Fruit fly (Drosophila melanogaster) whole organism, embryonic: ENCODE measurements around the gene BTBD9.

Source experiments
- Aef1 ChIP-seq: fragments of 200-800 bp; sonication (Bioruptor generic); IDR thresholded peaks from 3 replicates; pipeline ENCODE4 v1.3.6; 2022; ENCODE audit warnings: missing biosample characterization, missing genetic modification characterization
- Bgb ChIP-seq: fragments of 200-800 bp; sonication (Bioruptor generic); IDR thresholded peaks from 2 replicates; pipeline ENCODE4 v1.3.6; 2022; ENCODE audit warnings: missing biosample characterization, missing genetic modification characterization; ENCODE audit not compliant: partially characterized antibody
- CG10431 ChIP-seq: fragments of 200-800 bp; sonication (Bioruptor generic); optimal IDR thresholded peaks from 3 replicates; lab custom pipeline; 2018; ENCODE audit warnings: missing biosample characterization, mild to moderate bottlenecking, missing genetic modification characterization
- CG10543 ChIP-seq: fragments of 200-800 bp; sonication (Bioruptor generic); optimal IDR thresholded peaks from 3 replicates; lab custom pipeline; 2017; ENCODE audit warnings: missing biosample characterization, mild to moderate bottlenecking, missing genetic modification characterization, moderate library complexity
- CG10959 ChIP-seq: fragments of 200-800 bp; sonication (Bioruptor generic); IDR thresholded peaks from 2 replicates; pipeline ENCODE4 v1.3.6; 2022; ENCODE audit warnings: missing biosample characterization, missing genetic modification characterization
- CG13894 ChIP-seq: fragments of 200-800 bp; sonication (Bioruptor generic); optimal IDR thresholded peaks from 3 replicates; lab custom pipeline; 2018; ENCODE audit warnings: missing biosample characterization, mild to moderate bottlenecking, missing genetic modification characterization, moderate library complexity
- CG15479 ChIP-seq: fragments of 200-800 bp; sonication (Bioruptor generic); optimal IDR thresholded peaks from 3 replicates; lab custom pipeline; 2019; ENCODE audit warnings: missing biosample characterization, mild to moderate bottlenecking, missing genetic modification characterization, moderate library complexity
- CG17186 ChIP-seq: fragments of 200-800 bp; sonication (Bioruptor generic); optimal IDR thresholded peaks from 3 replicates; lab custom pipeline; 2017; ENCODE audit warnings: missing biosample characterization, missing genetic modification reagents, missing genetic modification characterization
- CG1832 ChIP-seq: fragments of 200-800 bp; sonication (Bioruptor generic); optimal IDR thresholded peaks from 2 replicates; lab custom pipeline; 2017; ENCODE audit warnings: missing biosample characterization, mild to moderate bottlenecking, missing genetic modification characterization, inconsistent platforms
- CG2199 ChIP-seq: fragments of 200-800 bp; sonication (Bioruptor generic); IDR thresholded peaks from 3 replicates; pipeline ENCODE4 v1.3.6; 2022; ENCODE audit warnings: missing biosample characterization, missing genetic modification characterization
- CG31365 ChIP-seq: fragments of 200-800 bp; sonication (Bioruptor generic); optimal IDR thresholded peaks from 2 replicates; lab custom pipeline; 2018; ENCODE audit warnings: missing biosample characterization, mild to moderate bottlenecking, missing genetic modification characterization
- CG3281 ChIP-seq: fragments of 200-800 bp; sonication (Bioruptor generic); optimal IDR thresholded peaks from 3 replicates; lab custom pipeline; 2017; ENCODE audit warnings: missing biosample characterization, mild to moderate bottlenecking, missing genetic modification characterization
- CG33557 ChIP-seq: fragments of 200-800 bp; sonication (Bioruptor generic); optimal IDR thresholded peaks from 2 replicates; lab custom pipeline; 2019; ENCODE audit warnings: missing biosample characterization, mild to moderate bottlenecking, missing genetic modification characterization, moderate library complexity
- CG6654 ChIP-seq: fragments of 200-800 bp; sonication (Bioruptor generic); optimal IDR thresholded peaks from 2 replicates; lab custom pipeline; 2017; ENCODE audit warnings: missing biosample characterization, mild to moderate bottlenecking, missing genetic modification characterization
- CG8281 ChIP-seq: fragments of 200-800 bp; sonication (Bioruptor generic); optimal IDR thresholded peaks from 2 replicates; lab custom pipeline; 2018; ENCODE audit warnings: missing biosample characterization, mild to moderate bottlenecking, missing genetic modification characterization, moderate library complexity
- CG8924 ChIP-seq: fragments of 200-800 bp; optimal IDR thresholded peaks from 3 replicates; lab custom pipeline; 2019; ENCODE audit warnings: missing biosample characterization, mild to moderate bottlenecking, missing genetic modification characterization, moderate library complexity
- CG9437 ChIP-seq: fragments of 200-800 bp; sonication (Bioruptor generic); optimal IDR thresholded peaks from 2 replicates; lab custom pipeline; 2018; ENCODE audit warnings: missing biosample characterization, mild to moderate bottlenecking, missing genetic modification characterization
- Dad ChIP-seq: fragments of 200-800 bp; sonication (Bioruptor generic); optimal IDR thresholded peaks from 3 replicates; lab custom pipeline; 2016; ENCODE audit warnings: missing biosample characterization, missing genetic modification characterization
- Dfd ChIP-seq, 2 experiments: fragments of >200 bp; optimal IDR thresholded peaks; 2 replicates each; lab custom pipeline; 2017; ENCODE audit warnings: missing biosample characterization in 2 of 2, missing genetic modification characterization in 2 of 2
- Gsc ChIP-seq: fragments of 200-800 bp; sonication (Bioruptor generic); IDR thresholded peaks from 2 replicates; pipeline ENCODE4 v1.3.6; 2022; ENCODE audit warnings: missing biosample characterization, missing genetic modification characterization
- Hand ChIP-seq: fragments of 200-800 bp; sonication (Bioruptor generic); optimal IDR thresholded peaks from 2 replicates; lab custom pipeline; 2017; ENCODE audit warnings: mild to moderate bottlenecking, missing biosample characterization, missing genetic modification reagents, missing genetic modification characterization
- HmgD ChIP-seq: fragments of 200-800 bp; sonication (Bioruptor generic); optimal IDR thresholded peaks from 3 replicates; lab custom pipeline; 2016; ENCODE audit warnings: missing biosample characterization, missing genetic modification characterization
- Oli ChIP-seq: fragments of 200-800 bp; sonication (Bioruptor generic); optimal IDR thresholded peaks from 2 replicates; lab custom pipeline; 2018; ENCODE audit warnings: missing biosample characterization, mild to moderate bottlenecking, missing genetic modification characterization, moderate library complexity
- Trl ChIP-seq, 3 experiments: fragments of >200 bp in 2 of 3; fragments of 200-800 bp in 1 of 3; sonication (Bioruptor generic) in 1 of 3; optimal IDR thresholded peaks; 2 replicates in 1 of 3; 3 replicates in 2 of 3; lab custom pipeline; 2016 to 2017; ENCODE audit warnings: missing biosample characterization in 1 of 3, missing genetic modification characterization in 1 of 3
- Vsx1 ChIP-seq: fragments of 200-800 bp; sonication (Bioruptor generic); optimal IDR thresholded peaks from 2 replicates; lab custom pipeline; 2017; ENCODE audit warnings: missing biosample characterization, mild to moderate bottlenecking, missing genetic modification characterization, missing genetic modification reagents
- YL-1 ChIP-seq: fragments of 200-800 bp; sonication (Bioruptor generic); optimal IDR thresholded peaks from 3 replicates; lab custom pipeline; 2017; ENCODE audit warnings: missing biosample characterization, mild to moderate bottlenecking, missing genetic modification characterization
- abd-A ChIP-seq: fragments of 200-800 bp; sonication (Bioruptor generic); optimal IDR thresholded peaks from 3 replicates; lab custom pipeline; 2019; ENCODE audit warnings: missing biosample characterization, mild to moderate bottlenecking, missing genetic modification characterization, moderate library complexity
- ara ChIP-seq: fragments of 200-800 bp; sonication (Bioruptor generic); IDR thresholded peaks from 2 replicates; pipeline ENCODE4 v1.3.6; 2022; ENCODE audit warnings: missing biosample characterization, missing genetic modification characterization
- cad ChIP-seq: fragments of >200 bp; optimal IDR thresholded peaks from 2 replicates; lab custom pipeline; 2017; ENCODE audit warnings: missing biosample characterization, missing genetic modification characterization
- cg ChIP-seq: fragments of 200-800 bp; sonication (Bioruptor generic); optimal IDR thresholded peaks from 3 replicates; lab custom pipeline; 2019; ENCODE audit warnings: missing biosample characterization, mild to moderate bottlenecking, missing genetic modification characterization, moderate library complexity
- chinmo ChIP-seq: fragments of 200-800 bp; sonication (Bioruptor generic); IDR thresholded peaks from 4 replicates; pipeline ENCODE4 v1.3.6; 2022; ENCODE audit warnings: missing biosample characterization, missing genetic modification characterization; ENCODE audit not compliant: partially characterized antibody
- crol ChIP-seq: fragments of 200-800 bp; sonication (Bioruptor generic); IDR thresholded peaks from 2 replicates; pipeline ENCODE4 v1.3.6; 2022; ENCODE audit warnings: missing biosample characterization, missing genetic modification characterization
- disco-r ChIP-seq: fragments of 200-800 bp; sonication (Bioruptor generic); optimal IDR thresholded peaks from 2 replicates; lab custom pipeline; 2016; ENCODE audit warnings: missing biosample characterization, missing genetic modification characterization
- insv ChIP-seq, 2 experiments: fragments of 200-800 bp; sonication (Bioruptor generic); optimal IDR thresholded peaks; 3 replicates each; lab custom pipeline; 2016 to 2018; ENCODE audit warnings: missing biosample characterization in 2 of 2, missing genetic modification characterization in 2 of 2
- kay ChIP-seq: fragments of 200-800 bp; sonication (Bioruptor generic); optimal IDR thresholded peaks from 2 replicates; lab custom pipeline; 2016; ENCODE audit warnings: missing biosample characterization, missing genetic modification characterization
- kni ChIP-seq: fragments of 200-800 bp; sonication (Bioruptor generic); optimal IDR thresholded peaks from 3 replicates; lab custom pipeline; 2017; ENCODE audit warnings: mild to moderate bottlenecking, missing biosample characterization, missing genetic modification reagents, missing genetic modification characterization
- nerfin-1 ChIP-seq: fragments of 200-800 bp; sonication (Bioruptor generic); optimal IDR thresholded peaks from 3 replicates; lab custom pipeline; 2019; ENCODE audit warnings: missing biosample characterization, mild to moderate bottlenecking, missing genetic modification characterization, moderate library complexity
- pros ChIP-seq: fragments of 200-800 bp; sonication (Bioruptor generic); optimal IDR thresholded peaks from 3 replicates; lab custom pipeline; 2019; ENCODE audit warnings: missing biosample characterization, mild to moderate bottlenecking, missing genetic modification characterization, moderate library complexity
- run ChIP-seq: fragments of 200-800 bp; sonication (Bioruptor generic); optimal IDR thresholded peaks from 3 replicates; lab custom pipeline; 2018; ENCODE audit warnings: missing biosample characterization, mild to moderate bottlenecking, missing genetic modification characterization
- sd ChIP-seq: fragments of 200-800 bp; sonication (Bioruptor generic); optimal IDR thresholded peaks from 3 replicates; lab custom pipeline; 2018; ENCODE audit warnings: missing biosample characterization, mild to moderate bottlenecking, missing genetic modification characterization, moderate library complexity
- sens ChIP-seq: fragments of 200-800 bp; sonication (Bioruptor generic); peaks from one replicate; lab custom pipeline; 2016; ENCODE audit warnings: missing biosample characterization, missing genetic modification characterization
- sqz ChIP-seq: fragments of 200-800 bp; sonication (Bioruptor generic); optimal IDR thresholded peaks from 3 replicates; lab custom pipeline; 2018; ENCODE audit warnings: missing biosample characterization, mild to moderate bottlenecking, missing genetic modification characterization
- vnd ChIP-seq: fragments of 200-800 bp; sonication (Bioruptor generic); IDR thresholded peaks from 3 replicates; pipeline ENCODE4 v1.3.6; 2022; ENCODE audit warnings: missing biosample characterization, missing genetic modification characterization; ENCODE audit not compliant: partially characterized antibody
- wdn ChIP-seq: fragments of 200-800 bp; sonication (Bioruptor generic); IDR thresholded peaks from 2 replicates; pipeline ENCODE4 v1.3.6; 2022; ENCODE audit warnings: missing biosample characterization, missing genetic modification characterization
- wek ChIP-seq: fragments of 200-800 bp; sonication (Bioruptor generic); optimal IDR thresholded peaks from 3 replicates; lab custom pipeline; 2018; ENCODE audit warnings: missing biosample characterization, mild to moderate bottlenecking, missing genetic modification characterization, moderate library complexity

The BTBD9 gene

DNA sequence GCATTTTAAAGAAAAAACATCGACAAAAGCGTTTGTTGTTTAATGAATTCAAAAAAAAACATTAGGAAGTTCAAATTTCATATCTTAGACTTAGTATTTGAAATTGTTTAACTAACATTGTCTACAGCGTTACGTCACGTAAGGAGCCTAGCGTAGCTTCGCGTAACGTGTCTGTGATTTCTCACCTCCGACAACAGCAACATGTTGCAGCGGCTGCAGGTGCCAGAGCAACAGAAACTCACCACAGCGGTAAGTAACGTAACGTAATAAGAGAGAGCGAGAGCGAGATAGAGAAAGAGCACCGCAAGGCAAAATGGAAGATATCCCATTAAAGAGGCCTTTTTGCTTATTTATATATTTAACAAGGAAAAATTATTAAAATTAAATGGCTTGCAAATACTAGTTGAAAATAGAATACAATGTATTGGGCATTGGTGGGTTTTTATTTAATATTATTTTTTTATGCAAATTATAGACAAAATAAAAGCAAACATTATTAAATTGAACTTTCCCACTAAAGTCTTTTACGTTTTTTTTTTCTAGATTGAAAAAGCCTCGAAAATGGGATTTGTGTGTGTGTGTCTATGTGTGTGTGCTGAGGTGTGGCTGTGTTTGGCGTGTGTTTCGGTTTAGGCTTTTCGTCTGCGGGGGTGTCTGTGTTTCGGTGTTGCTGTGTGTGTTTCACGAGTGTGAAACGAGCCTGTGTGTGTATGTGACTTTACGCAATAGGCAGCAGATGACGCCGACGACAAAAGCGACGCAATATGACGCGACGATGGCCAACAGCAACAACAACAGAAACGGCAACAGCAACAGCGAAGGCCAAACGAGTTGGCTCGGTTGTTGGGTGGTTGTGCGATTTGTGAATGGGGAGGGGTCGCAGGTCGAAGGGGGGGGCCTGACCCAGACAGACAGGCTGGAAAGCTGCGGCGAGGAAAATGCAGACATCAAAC, 38.1 kb upstream of the BTBD9 start (continued):
- TF ChIP-seq run (tag; lab: Kevin White, UChicago), result no peak
- TF ChIP-seq Bgb (GFP tag; lab: Robert Waterston, UW), result peak; percentile 19; the same call in 1 of the 2 replicates
- TF ChIP-seq CG9437 (GFP tag; lab: Kevin White, UChicago), result peak; percentile 99
- TF ChIP-seq sqz (GFP tag; lab: Kevin White, UChicago), result peak; percentile 60
- TF ChIP-seq CG10543 (GFP tag; lab: Kevin White, UChicago), result peak; percentile 0
- peak; percentile 65 for TF ChIP-seq sens (GFP tag; lab: Kevin White, UChicago)
- TF ChIP-seq, all 482 proteins: peak for 47

DNA sequence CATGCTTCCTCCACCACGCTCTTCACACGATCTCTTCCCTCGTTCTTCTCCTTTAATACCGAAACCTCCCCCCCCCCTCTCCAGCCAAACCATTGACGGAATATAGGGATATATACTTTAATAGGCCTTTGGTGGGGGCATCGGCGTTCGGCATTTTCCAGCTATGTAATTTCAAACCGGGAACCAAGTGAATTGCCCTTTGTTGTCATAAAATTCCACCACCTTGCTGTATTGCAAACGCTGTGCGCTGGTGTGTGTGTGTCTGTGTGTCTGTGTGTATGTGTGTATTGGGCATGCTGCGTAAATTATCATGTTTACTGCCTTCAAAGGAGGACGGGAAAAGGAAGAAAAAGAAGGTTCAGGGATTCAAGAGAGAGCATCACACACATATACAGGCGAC, 37.0 kb upstream of the BTBD9 start:
- TF ChIP-seq nerfin-1 (peak; percentile 87), kni (GFP tag; lab: Kevin White, UChicago) (peak; percentile 77), CG2199 (GFP tag; lab: Robert Waterston, UW) (peak; percentile 31; the same call in 1 of the 3 replicates), CG10959 (GFP tag; lab: Robert Waterston, UW) (no peak), chinmo (GFP tag; lab: Robert Waterston, UW) (0 out of 4 replicates have a peak, but pooled peaks have one; percentile 73), sd (tag; lab: Kevin White, UChicago) (peak; percentile 50), Dad (GFP tag; lab: Kevin White, UChicago) (no peak), CG15479 (GFP tag; lab: Kevin White, UChicago) (peak; percentile 53), wek (GFP tag; lab: Kevin White, UChicago) (peak; percentile 37), YL-1 (no peak), wdn (GFP tag; lab: Robert Waterston, UW) (no peak), pros (GFP tag; lab: Kevin White, UChicago) (peak; percentile 94), cad (GFP tag; lab: Kevin White, UChicago) (peak; percentile 9), Trl (optimal IDR thresholded peaks at IDR 0.05; lab: Kevin White, UChicago) (peak in 1 of 2 experiments; percentile 23), Trl (GFP tag; optimal IDR thresholded peaks at IDR 0.05; lab: Kevin White, UChicago) (no peak), abd-A (tag; lab: Kevin White, UChicago) (peak; percentile 95), disco-r (GFP tag; lab: Kevin White, UChicago) (no peak), insv (GFP tag; optimal IDR thresholded peaks at IDR 0.05; lab: Kevin White, UChicago) (peak in 1 of 2 experiments; percentile 18), crol (GFP tag; lab: Robert Waterston, UW) (peak; percentile 92), CG13894 (tag; lab: Kevin White, UChicago) (peak; percentile 89), cg (GFP tag; lab: Kevin White, UChicago) (peak; percentile 84), ara (GFP tag; lab: Robert Waterston, UW) (no peak), CG1832 (peak; percentile 22), CG17186 (no peak), HmgD (GFP tag; lab: Kevin White, UChicago) (no peak)

DNA sequence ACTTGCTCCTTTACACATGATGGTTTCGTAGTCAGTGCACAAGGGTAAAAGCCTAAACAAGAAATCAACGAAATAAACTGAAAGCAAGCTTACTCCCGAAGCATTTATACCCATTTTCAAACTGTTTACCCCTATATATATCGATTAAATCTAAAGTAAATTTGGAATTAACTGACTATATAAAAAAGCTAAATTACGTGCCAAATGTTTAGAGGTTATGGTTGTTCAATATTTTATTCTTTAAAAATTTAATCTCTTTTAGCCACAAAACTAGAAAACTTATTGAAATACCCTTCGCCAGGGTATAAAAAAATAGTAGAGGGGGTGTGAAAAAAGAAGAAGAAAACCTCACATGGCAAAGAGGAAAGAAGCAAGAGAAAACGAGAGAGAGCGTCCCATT, 36.5 kb upstream of the BTBD9 start:
- TF ChIP-seq Gsc (GFP tag; lab: Robert Waterston, UW) (no peak), CG6654 (GFP tag; lab: Kevin White, UChicago) (no peak), CG8924 (peak; percentile 80), CG3281 (GFP tag; lab: Kevin White, UChicago) (peak; percentile 58), kay (GFP tag; lab: Kevin White, UChicago) (peak; percentile 9), Dfd (GFP tag; optimal IDR thresholded peaks at IDR 0.05; lab: Kevin White, UChicago) (no peak), Vsx1 (GFP tag; lab: Kevin White, UChicago) (peak; percentile 33), CG31365 (tag; lab: Kevin White, UChicago) (no peak), Oli (tag; lab: Kevin White, UChicago) (peak; percentile 66), CG33557 (GFP tag; lab: Kevin White, UChicago) (peak; percentile 30), CG10431 (GFP tag; lab: Kevin White, UChicago) (no peak), CG8281 (tag; lab: Kevin White, UChicago) (peak; percentile 21), Hand (GFP tag; lab: Kevin White, UChicago) (peak; percentile 49), Aef1 (peak; percentile 48; the same call in 2 of the 3 replicates), vnd (GFP tag; lab: Robert Waterston, UW) (no peak)
